Fruit fly (Drosophila melanogaster): Measurements from ENCODE around the gene CG44215.

Gene CG44215

DNA sequence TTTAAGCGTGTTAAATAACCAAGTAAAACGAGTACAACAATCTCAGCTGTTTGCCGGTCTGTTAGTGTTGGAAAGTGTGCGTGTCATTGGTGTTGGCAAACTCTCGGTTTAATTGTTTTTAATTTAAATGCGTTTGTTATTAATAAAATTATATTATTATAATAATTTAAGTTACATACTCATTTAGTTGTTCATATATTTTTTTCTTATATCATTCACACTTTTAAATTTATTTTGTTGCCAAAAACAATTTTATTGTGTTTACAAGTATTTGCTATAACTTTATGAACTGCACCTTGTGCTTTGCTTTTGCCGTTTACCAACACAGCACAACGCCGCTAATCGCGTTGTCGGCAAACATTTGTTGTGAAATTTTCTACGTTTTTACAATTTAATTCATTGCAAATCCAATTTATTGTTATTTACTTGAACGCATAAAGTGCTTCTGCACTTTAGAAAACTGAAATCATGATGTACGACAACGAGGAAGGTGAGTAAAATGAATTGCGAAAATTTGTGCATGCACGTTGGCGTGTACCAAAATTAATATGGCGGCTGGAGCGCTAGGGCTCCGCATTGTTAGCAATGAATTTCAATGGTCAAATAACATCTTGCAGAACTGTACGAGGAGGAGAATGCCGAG is 28.6 kb downstream of the CG44215 start, which contains the start of the genes 140up and Polr2B (continued):
- TF ChIP-seq ind (GFP tag; optimal IDR thresholded peaks at IDR 0.05) (peak; percentile 96), crp (GFP tag; optimal IDR thresholded peaks at IDR 0.05) (peak; percentile 52 to 91), pan (optimal IDR thresholded peaks at IDR 0.05) (no peak), pan (GFP tag; optimal IDR thresholded peaks at IDR 0.05 in 1 of 2, IDR thresholded peaks at IDR 0.05 in 1 of 2) (peak in 1 of 2 experiments; percentile 94), CG7556 (GFP tag; optimal IDR thresholded peaks at IDR 0.05) (peak; percentile 92), CG13775 (GFP tag; optimal IDR thresholded peaks at IDR 0.05) (peak; percentile 95), Hsf (GFP tag; optimal IDR thresholded peaks at IDR 0.05) (peak; percentile 87), Taf1 (GFP tag; IDR thresholded peaks at IDR 0.05) (peak; percentile 87), grn (GFP tag; optimal IDR thresholded peaks at IDR 0.05) (no peak), CG4404 (GFP tag; IDR thresholded peaks at IDR 0.05) (peak; percentile 91), CG17186 (GFP tag; optimal IDR thresholded peaks at IDR 0.05) (peak; percentile 12), zf30C (GFP tag; optimal IDR thresholded peaks at IDR 0.05) (peak; percentile 1), YL-1 (GFP tag; optimal IDR thresholded peaks at IDR 0.05) (peak; percentile 88), CG6175 (GFP tag; IDR thresholded peaks at IDR 0.05) (peak; percentile 85), Stat92E (GFP tag; optimal IDR thresholded peaks at IDR 0.05) (no peak), stwl (tag; optimal IDR thresholded peaks at IDR 0.05) (peak; percentile 91), en (GFP tag; optimal IDR thresholded peaks at IDR 0.05) (peak; percentile 35), B-H2 (GFP tag; optimal IDR thresholded peaks at IDR 0.05) (peak; percentile 95), sug (tag; optimal IDR thresholded peaks at IDR 0.05) (peak; percentile 93), Dek (tag; optimal IDR thresholded peaks at IDR 0.05) (peak; percentile 90), Lhr (GFP tag; optimal IDR thresholded peaks at IDR 0.05) (peak; percentile 60), pzg (GFP tag; optimal IDR thresholded peaks at IDR 0.05) (peak; percentile 43), amos (GFP tag; IDR thresholded peaks at IDR 0.05; ENCODE audit: partially characterized antibody) (0 out of 2 replicates have a peak, but pooled peaks have one; percentile 4), hth (optimal IDR thresholded peaks at IDR 0.05) (no peak), CG31388 (GFP tag; optimal IDR thresholded peaks at IDR 0.05) (peak; percentile 81), CG18599 (GFP tag; optimal IDR thresholded peaks at IDR 0.05) (peak; percentile 95), Mrtf (GFP tag; IDR thresholded peaks at IDR 0.05) (peak; percentile 88), dmrt11E (tag; optimal IDR thresholded peaks at IDR 0.05) (peak; percentile 92), CG11696 (GFP tag; IDR thresholded peaks at IDR 0.05) (peak; percentile 69), CG12299 (tag; optimal IDR thresholded peaks at IDR 0.05) (peak; percentile 86), CG2678 (tag; optimal IDR thresholded peaks at IDR 0.05) (peak; percentile 94), ac (GFP tag; optimal IDR thresholded peaks at IDR 0.05) (peak; percentile 12), CG17568 (GFP tag; optimal IDR thresholded peaks at IDR 0.05) (peak; percentile 57), CG18619 (GFP tag; optimal IDR thresholded peaks at IDR 0.05) (peak; percentile 91), odd (GFP tag; optimal IDR thresholded peaks at IDR 0.05) (peak; percentile 80), nerfin-1 (tag; optimal IDR thresholded peaks at IDR 0.05) (peak; percentile 90), so (GFP tag; IDR thresholded peaks at IDR 0.05) (peak; percentile 90), CG15011 (GFP tag; optimal IDR thresholded peaks at IDR 0.05) (peak; percentile 84), E2f2 (GFP tag; IDR thresholded peaks at IDR 0.05) (peak; percentile 70), Doc3 (GFP tag; IDR thresholded peaks at IDR 0.05; ENCODE audit: partially characterized antibody) (no peak), bowl (GFP tag; IDR thresholded peaks at IDR 0.05) (peak; percentile 72; the same call in 1 of the 2 replicates)

Data from whole organism, embryonic.